Worm (Caenorhabditis elegans): ENCODE results near the gene hch-1.

DNA sequence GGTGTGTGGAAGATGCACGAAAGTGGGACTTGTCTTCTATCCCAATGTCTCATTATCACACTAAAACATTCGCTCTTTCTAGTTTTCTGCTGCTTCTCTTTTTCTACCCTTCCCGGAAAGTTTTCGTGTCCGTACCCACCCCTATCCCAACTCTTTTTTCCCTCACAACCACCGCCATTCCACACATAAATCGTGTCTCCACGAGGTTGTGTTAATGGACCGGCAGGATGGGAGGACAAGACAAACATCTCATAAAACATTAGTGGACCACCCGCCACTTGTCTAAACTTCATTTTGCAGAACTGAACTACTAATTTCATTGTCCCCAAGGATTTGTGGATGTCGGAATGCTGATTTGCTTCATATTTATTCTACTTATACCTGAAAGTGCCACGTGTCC is 25.7 kb downstream of the hch-1 start, which contains the start of gene slt-1:
- TF ChIP-seq mdl-1 (tag; optimal IDR thresholded peaks at IDR 0.05) (no peak), egl-27 (tag; optimal IDR thresholded peaks at IDR 0.05) (no peak), alr-1 (tag; optimal IDR thresholded peaks at IDR 0.05; ENCODE audit: borderline replicate concordance) (no peak), aly-2 (tag; optimal IDR thresholded peaks at IDR 0.05) (no peak), snpc-4 (tag; optimal IDR thresholded peaks at IDR 0.05) (no peak), ceh-63 (GFP tag; optimal IDR thresholded peaks at IDR 0.05) (no peak), fkh-8 (tag; optimal IDR thresholded peaks at IDR 0.05) (no peak)
